Fruit fly (Drosophila melanogaster): Measurements from ENCODE around the gene CG43076.
A peak's percentile ranks its signal among the peaks of the same experiment; 100 is the strongest.

Gene CG43076

dm6 chrX:15223482-15223881 is at the start of gene CG43076:
TSS of gene CG43076 (minus strand) at chrX:15223582.
- TF ChIP-seq ham (GFP tag; IDR thresholded peaks at IDR 0.05) (no peak), wek (GFP tag; optimal IDR thresholded peaks at IDR 0.05) (no peak), peb (GFP tag; IDR thresholded peaks at IDR 0.05) (no peak), CG14014 (GFP tag; IDR thresholded peaks at IDR 0.05) (no peak), sens (GFP tag) (no peak)

DNA sequence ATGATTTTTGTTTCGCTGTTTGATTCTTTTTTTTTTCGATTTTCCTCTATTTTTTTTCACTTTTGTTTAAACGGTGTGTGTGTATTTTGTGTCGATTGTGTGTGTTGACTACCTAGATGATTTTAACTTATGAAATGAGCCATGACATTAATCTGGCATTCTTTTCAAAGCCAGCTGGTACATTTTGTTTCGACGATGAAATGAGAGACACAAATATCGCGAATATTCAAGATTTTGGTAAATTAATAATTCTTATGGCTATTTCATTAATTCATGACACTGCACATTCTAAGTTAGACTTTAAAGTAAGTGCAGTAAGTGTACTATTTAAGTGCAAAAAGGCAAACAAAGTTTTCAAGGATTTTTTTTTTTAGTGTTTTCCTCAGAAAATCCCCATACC is 48.9 kb upstream of the CG43076 start, which contains the start of gene CG9106:
CG9106 (minus strand) TSS at position 101 of the 400 bp plus-strand sequence.
- no peak for TF ChIP-seq lbe (GFP tag; optimal IDR thresholded peaks at IDR 0.05)
- no peak for TF ChIP-seq cato (GFP tag; optimal IDR thresholded peaks at IDR 0.05; ENCODE audit: borderline replicate concordance)
- no peak for TF ChIP-seq CG1602 (GFP tag; optimal IDR thresholded peaks at IDR 0.05)
- TF ChIP-seq sima (GFP tag; optimal IDR thresholded peaks at IDR 0.05), result no peak
- TF ChIP-seq Ptx1 (GFP tag; IDR thresholded peaks at IDR 0.05), result no peak
- TF ChIP-seq CG9797 (GFP tag; optimal IDR thresholded peaks at IDR 0.05), result no peak
- TF ChIP-seq MBD-R2 (GFP tag; IDR thresholded peaks at IDR 0.05), result no peak
- no peak for TF ChIP-seq CkIIα-i1 (GFP tag; IDR thresholded peaks at IDR 0.05)
- TF ChIP-seq Fer2 (tag; optimal IDR thresholded peaks at IDR 0.05), result no peak
- TF ChIP-seq dan (GFP tag; IDR thresholded peaks at IDR 0.05), result no peak
- TF ChIP-seq Camta (GFP tag; optimal IDR thresholded peaks at IDR 0.05), result no peak
- no peak for TF ChIP-seq CG1233 (GFP tag; optimal IDR thresholded peaks at IDR 0.05)
- no peak for TF ChIP-seq CG8478 (optimal IDR thresholded peaks at IDR 0.05)
- no peak for TF ChIP-seq sug (tag; optimal IDR thresholded peaks at IDR 0.05)
- TF ChIP-seq C15 (GFP tag; IDR thresholded peaks at IDR 0.05), result no peak
- no peak for TF ChIP-seq CG17385 (GFP tag; optimal IDR thresholded peaks at IDR 0.05)
- no peak for TF ChIP-seq CG10654 (GFP tag; optimal IDR thresholded peaks at IDR 0.05)
- TF ChIP-seq Stat92E (GFP tag; optimal IDR thresholded peaks at IDR 0.05), result no peak
- TF ChIP-seq bsh (GFP tag; optimal IDR thresholded peaks at IDR 0.05), result no peak
- TF ChIP-seq Trl (optimal IDR thresholded peaks at IDR 0.05), result no peak
- no peak for TF ChIP-seq Trl (GFP tag; optimal IDR thresholded peaks at IDR 0.05)

DNA sequence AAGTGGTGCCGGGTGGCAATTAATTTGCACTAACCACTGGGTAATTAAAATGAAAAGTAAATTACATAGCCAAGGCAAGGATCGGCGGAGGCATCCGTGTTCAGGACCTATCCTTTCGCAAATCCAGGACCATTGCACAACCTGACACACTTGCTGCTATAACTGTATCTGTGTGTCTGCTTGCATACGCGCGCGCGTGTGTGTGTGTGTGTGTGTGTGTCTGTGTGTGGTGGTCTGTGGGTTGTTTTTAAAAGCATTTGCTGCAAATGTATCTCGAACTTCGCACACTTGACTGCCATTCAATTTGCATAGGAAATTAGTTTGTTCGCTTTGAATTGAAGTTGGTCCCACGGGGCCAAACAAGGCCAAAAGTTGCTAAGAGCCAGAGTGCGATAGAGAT is 35.9 kb upstream of the CG43076 start:
- TF ChIP-seq CG15514 (GFP tag; optimal IDR thresholded peaks at IDR 0.05) (no peak), zfh2 (GFP tag; optimal IDR thresholded peaks at IDR 0.05) (no peak), ttk (GFP tag; IDR thresholded peaks at IDR 0.05) (no peak), Chrac-16 (GFP tag; optimal IDR thresholded peaks at IDR 0.05) (no peak), Hr39 (optimal IDR thresholded peaks at IDR 0.05) (peak; percentile 97), peb (GFP tag; IDR thresholded peaks at IDR 0.05) (no peak), CG3407 (GFP tag; optimal IDR thresholded peaks at IDR 0.05) (no peak)

- TF ChIP-seq CG1602 (GFP tag; optimal IDR thresholded peaks at IDR 0.05) (no peak), gce (GFP tag; IDR thresholded peaks at IDR 0.05) (no peak), CG11247 (GFP tag; IDR thresholded peaks at IDR 0.05) (no peak), CG10462 (GFP tag; optimal IDR thresholded peaks at IDR 0.05) (no peak), CG4404 (GFP tag; IDR thresholded peaks at IDR 0.05) (no peak), Taf1 (GFP tag; IDR thresholded peaks at IDR 0.05) (no peak), Sox100B (GFP tag; optimal IDR thresholded peaks at IDR 0.05) (no peak), shn (GFP tag; optimal IDR thresholded peaks at IDR 0.05) (no peak), CG12219 (GFP tag; optimal IDR thresholded peaks at IDR 0.05) (no peak), CG4617 (GFP tag; optimal IDR thresholded peaks at IDR 0.05; ENCODE audit: borderline replicate concordance) (no peak), HmgD (GFP tag; optimal IDR thresholded peaks at IDR 0.05) (no peak), CG11723 (GFP tag; optimal IDR thresholded peaks at IDR 0.05) (no peak), oc (tag; optimal IDR thresholded peaks at IDR 0.05) (no peak), Hr39 (optimal IDR thresholded peaks at IDR 0.05) (no peak), HHEX (GFP tag; optimal IDR thresholded peaks at IDR 0.05) (no peak), dmrt99B (tag; optimal IDR thresholded peaks at IDR 0.05) (no peak), sisA (GFP tag; IDR thresholded peaks at IDR 0.05) (no peak), CG1233 (GFP tag; optimal IDR thresholded peaks at IDR 0.05) (no peak), tx (GFP tag; optimal IDR thresholded peaks at IDR 0.05) (no peak)
These were observed 21.4 kb upstream of the CG43076 start, which contains the start of gene PPYR1 for dm6 chrX:15244813-15245212. TSS of gene PPYR1 (minus strand) at chrX:15244913.
